Fruit fly (Drosophila melanogaster) whole organism, prepupa: ENCODE results near the gene bnl.

Experiments used
- CG11762 ChIP-seq: fragments of 200-800 bp; sonication (Bioruptor generic); optimal IDR thresholded peaks from 3 replicates; lab custom pipeline; 2016; ENCODE audit warnings: missing biosample characterization, missing genetic modification characterization; ENCODE audit not compliant: insufficient read depth
- CG11902 ChIP-seq: fragments of 200-800 bp; sonication (Bioruptor generic); optimal IDR thresholded peaks from 3 replicates; lab custom pipeline; 2016; ENCODE audit warnings: missing biosample characterization, missing genetic modification characterization
- CG15336 ChIP-seq: fragments of 200-800 bp; sonication (Bioruptor generic); IDR thresholded peaks from 2 replicates; pipeline ENCODE4 v1.3.6; 2022; ENCODE audit warnings: missing biosample characterization, missing genetic modification characterization
- CG1621 ChIP-seq: fragments of 200-800 bp; sonication (Bioruptor generic); optimal IDR thresholded peaks from 3 replicates; lab custom pipeline; 2018; ENCODE audit warnings: missing biosample characterization, mild to moderate bottlenecking, missing genetic modification characterization
- CG16779 ChIP-seq: fragments of 200-800 bp; sonication (Bioruptor generic); optimal IDR thresholded peaks from 3 replicates; lab custom pipeline; 2017; ENCODE audit warnings: missing biosample characterization, mild to moderate bottlenecking, missing genetic modification characterization
- CG3032 ChIP-seq: fragments of 200-800 bp; optimal IDR thresholded peaks from 2 replicates; lab custom pipeline; 2019; ENCODE audit warnings: missing biosample characterization, mild to moderate bottlenecking, missing genetic modification characterization, moderate library complexity
- CG31627 ChIP-seq: fragments of 200-800 bp; sonication (Bioruptor generic); optimal IDR thresholded peaks from 3 replicates; lab custom pipeline; 2016; ENCODE audit warnings: missing biosample characterization, missing genetic modification characterization
- CG32006 ChIP-seq: fragments of 200-800 bp; sonication (Bioruptor generic); optimal IDR thresholded peaks from 3 replicates; lab custom pipeline; 2017; ENCODE audit warnings: missing biosample characterization, mild to moderate bottlenecking, missing genetic modification characterization
- CG3919 ChIP-seq: fragments of 200-800 bp; sonication (Bioruptor generic); optimal IDR thresholded peaks from 3 replicates; lab custom pipeline; 2016; ENCODE audit warnings: missing biosample characterization, missing genetic modification characterization
- CG6276 ChIP-seq: fragments of 200-800 bp; sonication (Bioruptor generic); optimal IDR thresholded peaks from 2 replicates; lab custom pipeline; 2017; ENCODE audit warnings: missing biosample characterization, mild to moderate bottlenecking, missing genetic modification characterization
- CG8119 ChIP-seq: fragments of 200-800 bp; sonication (Bioruptor generic); IDR thresholded peaks from 3 replicates; pipeline ENCODE4 v1.3.6; 2022; ENCODE audit warnings: missing biosample characterization, missing genetic modification characterization
- CG8632 ChIP-seq: fragments of 200-800 bp; sonication (Bioruptor generic); optimal IDR thresholded peaks from 3 replicates; lab custom pipeline; 2016; ENCODE audit warnings: missing biosample characterization, missing genetic modification characterization
- Eip78C ChIP-seq: fragments of 200-800 bp; sonication (Bioruptor generic); peaks from one replicate; lab custom pipeline; 2016; ENCODE audit warnings: missing biosample characterization, missing genetic modification characterization
- Eip93F ChIP-seq: fragments of 200-800 bp; sonication (Bioruptor generic); optimal IDR thresholded peaks from 2 replicates; lab custom pipeline; 2016; ENCODE audit warnings: missing biosample characterization, mild to moderate bottlenecking, missing genetic modification characterization
- Ets21C ChIP-seq: fragments of 200-800 bp; sonication (Bioruptor generic); optimal IDR thresholded peaks from 3 replicates; lab custom pipeline; 2016; ENCODE audit warnings: missing biosample characterization, missing genetic modification characterization
- Ets96B ChIP-seq: fragments of 200-800 bp; optimal IDR thresholded peaks from 2 replicates; lab custom pipeline; 2019; ENCODE audit warnings: missing biosample characterization, mild to moderate bottlenecking, missing genetic modification characterization, moderate library complexity
- Gug ChIP-seq: fragments of 200-800 bp; sonication (Bioruptor generic); IDR thresholded peaks from 2 replicates; pipeline ENCODE4 v1.3.6; 2022; ENCODE audit warnings: missing biosample characterization, missing genetic modification characterization
- Hr38 ChIP-seq: sonication (Bioruptor generic); optimal IDR thresholded peaks from 2 replicates; lab custom pipeline; 2016; ENCODE audit warnings: missing biosample characterization, missing genetic modification characterization
- Hr4 ChIP-seq: fragments of 200-800 bp; sonication (Bioruptor generic); optimal IDR thresholded peaks from 3 replicates; lab custom pipeline; 2016; ENCODE audit warnings: missing biosample characterization, missing genetic modification characterization
- Lpt ChIP-seq: fragments of 200-800 bp; sonication (Bioruptor generic); optimal IDR thresholded peaks from 3 replicates; lab custom pipeline; 2016; ENCODE audit warnings: missing biosample characterization, missing genetic modification characterization
- Sox102F ChIP-seq: fragments of 200-800 bp; sonication (Bioruptor generic); optimal IDR thresholded peaks from 2 replicates; lab custom pipeline; 2016; ENCODE audit warnings: missing biosample characterization, mild to moderate bottlenecking, missing genetic modification characterization
- Sox14 ChIP-seq: fragments of 200-800 bp; sonication (Bioruptor generic); optimal IDR thresholded peaks from 3 replicates; lab custom pipeline; 2016; ENCODE audit warnings: missing biosample characterization, missing genetic modification characterization
- cyc ChIP-seq: fragments of 200-800 bp; sonication (Bioruptor generic); optimal IDR thresholded peaks from 3 replicates; lab custom pipeline; 2016; ENCODE audit warnings: missing biosample characterization, missing genetic modification characterization
- dac ChIP-seq: fragments of 200-800 bp; sonication (Bioruptor generic); optimal IDR thresholded peaks from 2 replicates; lab custom pipeline; 2017; ENCODE audit warnings: missing biosample characterization, mild to moderate bottlenecking, missing genetic modification characterization
- dsx ChIP-seq: fragments of 200-800 bp; optimal IDR thresholded peaks from 3 replicates; lab custom pipeline; 2019; ENCODE audit warnings: missing biosample characterization, mild to moderate bottlenecking, missing genetic modification characterization, moderate library complexity; ENCODE audit not compliant: poor library complexity, severe bottlenecking
- esn ChIP-seq: fragments of 200-800 bp; sonication (Bioruptor generic); optimal IDR thresholded peaks from 2 replicates; lab custom pipeline; 2016; ENCODE audit warnings: missing biosample characterization, mild to moderate bottlenecking, missing genetic modification characterization, moderate library complexity
- fd85E ChIP-seq: fragments of 200-800 bp; sonication (Bioruptor generic); optimal IDR thresholded peaks from 3 replicates; lab custom pipeline; 2016; ENCODE audit warnings: missing biosample characterization, missing genetic modification characterization
- fkh ChIP-seq: fragments of 200-800 bp; sonication (Bioruptor generic); optimal IDR thresholded peaks from 3 replicates; lab custom pipeline; 2017; ENCODE audit warnings: missing biosample characterization, mild to moderate bottlenecking, missing genetic modification characterization, moderate library complexity
- lz ChIP-seq: fragments of 200-800 bp; sonication (Bioruptor generic); optimal IDR thresholded peaks from 3 replicates; lab custom pipeline; 2016; ENCODE audit warnings: missing biosample characterization, missing genetic modification characterization
- pdm3 ChIP-seq: fragments of 200-800 bp; sonication (Bioruptor generic); optimal IDR thresholded peaks from 3 replicates; lab custom pipeline; 2016; ENCODE audit warnings: missing biosample characterization, missing genetic modification characterization
- svp ChIP-seq: fragments of 200-800 bp; sonication (Bioruptor generic); peaks from one replicate; lab custom pipeline; 2016; ENCODE audit warnings: missing biosample characterization, missing genetic modification characterization
- topi ChIP-seq: fragments of 200-800 bp; sonication (Bioruptor generic); optimal IDR thresholded peaks from 3 replicates; lab custom pipeline; 2016; ENCODE audit warnings: missing biosample characterization, missing genetic modification characterization
- vri ChIP-seq: fragments of 200-800 bp; sonication (Bioruptor generic); optimal IDR thresholded peaks from 3 replicates; lab custom pipeline; 2016; ENCODE audit warnings: missing biosample characterization, mild to moderate bottlenecking, missing genetic modification characterization

The bnl gene

DNA sequence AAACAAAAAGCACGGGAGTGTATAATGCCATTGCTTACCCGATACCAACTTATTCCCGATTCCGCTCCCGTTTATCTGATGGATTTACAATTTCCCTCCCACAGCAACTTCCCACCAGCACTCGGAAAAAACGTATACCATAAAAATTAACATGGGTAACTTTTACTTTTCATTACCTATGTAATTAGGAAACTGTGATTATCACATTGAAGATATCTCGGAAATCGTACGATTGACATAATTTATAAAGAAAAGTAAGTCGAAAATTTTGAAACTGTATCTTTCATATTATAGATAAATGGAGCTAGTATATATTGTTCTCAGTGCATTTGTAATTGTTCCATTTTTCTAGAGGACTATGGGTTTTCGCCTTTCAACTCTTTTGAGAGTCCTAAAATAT is 34.9 kb downstream of the bnl start (continued):
- no peak for TF ChIP-seq Lpt (GFP tag; lab: Kevin White, UChicago)
- no peak for TF ChIP-seq pdm3 (GFP tag; lab: Kevin White, UChicago)
- TF ChIP-seq CG32006 (GFP tag; lab: Kevin White, UChicago) = peak; percentile 27
- TF ChIP-seq CG8632 = no peak
- no peak for TF ChIP-seq lz
- no peak for TF ChIP-seq CG15336

DNA sequence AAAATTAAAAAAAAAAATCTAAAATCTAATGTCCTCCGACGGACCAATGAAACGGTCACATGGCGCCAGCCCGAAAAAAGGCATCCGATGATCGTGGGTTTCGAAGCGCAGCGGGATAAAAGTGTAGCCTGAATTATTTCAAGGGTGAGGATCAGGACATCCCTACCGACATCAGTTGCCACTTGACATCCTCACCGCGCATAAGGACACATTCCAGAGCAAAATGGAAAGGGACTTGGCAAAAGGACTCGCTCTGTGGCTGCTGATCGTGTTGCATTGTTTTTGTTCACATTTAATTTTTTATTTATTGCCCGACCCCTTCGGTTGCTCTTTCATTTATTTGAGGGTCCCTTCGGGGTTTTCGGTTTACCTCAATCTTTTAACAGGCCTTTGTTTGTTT is 37.0 kb downstream of the bnl start:
- TF ChIP-seq Eip78C (GFP tag; lab: Kevin White, UChicago) (peak; percentile 17), Hr38 (GFP tag; lab: Kevin White, UChicago) (no peak), CG8632 (no peak)

DNA sequence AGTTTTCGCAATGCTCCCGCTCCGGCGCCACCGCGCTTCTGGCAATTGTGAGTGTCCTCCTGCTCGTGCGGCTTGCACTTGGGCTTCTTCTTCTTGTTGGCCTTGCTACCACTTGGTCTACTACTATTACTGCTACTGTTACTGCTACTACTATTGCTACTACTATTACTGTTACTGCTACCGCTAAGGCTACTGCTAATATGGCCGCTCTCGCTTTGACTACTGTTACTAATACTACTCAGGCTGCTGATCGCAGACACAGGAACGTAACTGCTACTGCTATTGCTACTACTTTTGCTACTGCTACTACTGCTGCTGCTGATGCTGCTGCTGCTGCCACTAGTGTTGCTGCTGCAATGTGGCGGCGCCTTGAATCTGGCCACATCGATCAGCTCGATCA is 39.8 kb downstream of the bnl start:
- no peak for TF ChIP-seq CG31627 (GFP tag; lab: Kevin White, UChicago)
- no peak for TF ChIP-seq CG1621 (tag; lab: Kevin White, UChicago)
- TF ChIP-seq fd85E (GFP tag; lab: Kevin White, UChicago) = no peak
- TF ChIP-seq dsx (GFP tag; lab: Kevin White, UChicago) = no peak
- TF ChIP-seq topi (GFP tag; lab: Kevin White, UChicago) = no peak
- no peak for TF ChIP-seq dac (GFP tag; lab: Kevin White, UChicago)
- TF ChIP-seq Ets96B (tag; lab: Kevin White, UChicago) = no peak
- TF ChIP-seq esn (GFP tag; lab: Kevin White, UChicago) = no peak
- TF ChIP-seq Hr4 (GFP tag; lab: Kevin White, UChicago) = no peak
- no peak for TF ChIP-seq CG16779 (tag; lab: Kevin White, UChicago)
- TF ChIP-seq cyc (GFP tag; lab: Kevin White, UChicago) = no peak
- no peak for TF ChIP-seq Eip93F (GFP tag; lab: Kevin White, UChicago)
- no peak for TF ChIP-seq CG6276 (GFP tag; lab: Kevin White, UChicago)
- no peak for TF ChIP-seq Ets21C
- no peak for TF ChIP-seq CG11762 (GFP tag; lab: Kevin White, UChicago)
- no peak for TF ChIP-seq Gug (GFP tag; lab: Robert Waterston, UW)

DNA sequence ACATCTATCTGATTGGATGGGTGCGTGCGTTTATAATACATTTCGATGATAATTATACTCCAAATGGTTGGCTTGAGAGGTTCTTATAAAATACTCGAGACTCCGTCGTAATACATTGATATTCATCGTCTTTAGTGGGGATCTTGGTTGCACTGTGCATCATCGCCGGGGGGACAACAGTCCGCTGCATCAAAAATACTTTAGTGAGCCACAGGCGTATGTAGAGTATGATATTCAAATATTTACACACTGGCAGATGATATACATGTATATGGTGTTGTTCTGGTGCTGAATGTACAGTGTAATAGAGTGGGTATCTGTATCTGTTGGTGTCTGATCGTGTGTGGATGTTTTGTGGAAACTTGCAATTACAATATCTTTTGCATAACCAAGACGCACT is 41.3 kb downstream of the bnl start:
- no peak for TF ChIP-seq Ets21C
- no peak for TF ChIP-seq CG3919 (GFP tag; lab: Kevin White, UChicago)
- TF ChIP-seq fkh (GFP tag; lab: Kevin White, UChicago) = no peak
- TF ChIP-seq CG8119 (GFP tag; lab: Robert Waterston, UW) = no peak
- no peak for TF ChIP-seq Sox102F (GFP tag; lab: Kevin White, UChicago)
- TF ChIP-seq Lpt (GFP tag; lab: Kevin White, UChicago) = no peak
- TF ChIP-seq vri (GFP tag; lab: Kevin White, UChicago) = no peak
- TF ChIP-seq esn (GFP tag; lab: Kevin White, UChicago) = no peak
- no peak for TF ChIP-seq CG8632

dm6 chr3R:19793661-19794060 is 43.0 kb downstream of the bnl start:
- no peak for TF ChIP-seq Ets96B (tag; lab: Kevin White, UChicago)
- no peak for TF ChIP-seq CG8119 (GFP tag; lab: Robert Waterston, UW)
- TF ChIP-seq CG11902 (GFP tag; lab: Kevin White, UChicago) = no peak
- TF ChIP-seq vri (GFP tag; lab: Kevin White, UChicago) = no peak
- TF ChIP-seq dsx (GFP tag; lab: Kevin White, UChicago) = no peak
- no peak for TF ChIP-seq Eip93F (GFP tag; lab: Kevin White, UChicago)
- no peak for TF ChIP-seq Lpt (GFP tag; lab: Kevin White, UChicago)
- TF ChIP-seq Hr38 (GFP tag; lab: Kevin White, UChicago) = no peak

DNA sequence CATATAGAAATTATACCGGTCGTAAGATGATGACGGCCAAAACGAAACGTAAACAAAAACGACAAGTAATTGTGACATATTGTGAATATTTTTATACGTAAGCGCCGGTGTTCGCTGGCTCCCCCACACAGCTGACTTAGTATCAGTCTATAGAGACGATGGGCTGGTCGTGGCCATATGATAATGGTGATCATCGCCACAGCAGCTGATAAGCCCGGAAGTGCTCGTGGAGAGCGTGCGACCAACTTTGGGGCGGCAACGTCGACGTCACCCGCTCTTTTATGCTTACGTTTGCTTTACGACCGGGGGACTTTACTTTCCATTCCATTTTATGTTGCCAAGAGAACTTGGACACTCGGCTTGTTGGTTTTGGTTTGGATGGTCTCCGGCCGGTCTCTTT is 43.9 kb downstream of the bnl start:
- TF ChIP-seq Sox14 (GFP tag; lab: Kevin White, UChicago) (no peak), fd85E (GFP tag; lab: Kevin White, UChicago) (no peak), CG3032 (tag; lab: Kevin White, UChicago) (no peak), pdm3 (GFP tag; lab: Kevin White, UChicago) (no peak), svp (GFP tag; lab: Kevin White, UChicago) (peak; percentile 80)
